Worm (Caenorhabditis elegans): ENCODE data around the gene T01E8.1.
"Not testable (repeated sequence)": the region's sequence is repeated elsewhere in the genome, so short reads cannot be mapped to it uniquely, and the experiment has no call there.

- TF ChIP-seq ama-1 (optimal IDR thresholded peaks at IDR 0.05); pag-3 (tag; optimal IDR thresholded peaks at IDR 0.05; ENCODE audit: borderline replicate concordance, insufficient read depth); unc-62 (GFP tag; optimal IDR thresholded peaks at IDR 0.05); efl-1 (GFP tag; optimal IDR thresholded peaks at IDR 0.05 in 1 of 2); mdl-1 (tag; optimal IDR thresholded peaks at IDR 0.05); lsy-2 (tag; optimal IDR thresholded peaks at IDR 0.05); aha-1 (tag; optimal IDR thresholded peaks at IDR 0.05); ceh-8 (GFP tag; optimal IDR thresholded peaks at IDR 0.05); egl-27 (tag; optimal IDR thresholded peaks at IDR 0.05); pqm-1 (tag; optimal IDR thresholded peaks at IDR 0.05); fkh-10 (GFP tag; optimal IDR thresholded peaks at IDR 0.05); nhr-237 (tag; optimal IDR thresholded peaks at IDR 0.05); zip-4 (GFP tag; optimal IDR thresholded peaks at IDR 0.05); ceh-88 (GFP tag; IDR thresholded peaks at IDR 0.05): not testable (repeated sequence)
- TF ChIP-seq efl-1 (optimal IDR thresholded peaks at IDR 0.05): peak in 1 of 2 experiments; percentile 13
These were observed 41.2 kb downstream of the T01E8.1 start, which contains the start of gene nrde-2 for ce11 chrII:10247594-10248283.

All from whole organism, L1 larva.